Worm (Caenorhabditis elegans) whole organism, young adult: ENCODE measurements around the gene clec-181.

Experiments
- C06A6.2 ChIP-seq: fragments of 200-800 bp; sonication (Bioruptor generic); conservative IDR thresholded peaks from 2 replicates; pipeline ENCODE4 v1.3.6; 2022; ENCODE audit warnings: missing genetic modification characterization, missing compliant biosample characterization
- C17E4.6 ChIP-seq: fragments of 200-800 bp; sonication (Bioruptor generic); IDR thresholded peaks from 2 replicates; pipeline ENCODE4 v1.3.6; 2022; ENCODE audit warnings: missing genetic modification reagents, missing genetic modification characterization, missing compliant biosample characterization
- F22D6.2 ChIP-seq: sonication (generic microtip); optimal IDR thresholded peaks from 2 replicates; lab custom pipeline; 2016; ENCODE audit warnings: mild to moderate bottlenecking, missing genetic modification characterization, missing compliant biosample characterization
- F49E8.2 ChIP-seq: sonication (generic microtip); optimal IDR thresholded peaks from 3 replicates; lab custom pipeline; 2017; ENCODE audit warnings: missing genetic modification characterization, mild to moderate bottlenecking, missing compliant biosample characterization, antibody characterized with exemption, moderate library complexity; ENCODE audit not compliant: insufficient read depth
- F55B11.4 ChIP-seq: sonication (generic microtip); optimal IDR thresholded peaks from 2 replicates; lab custom pipeline; 2016; ENCODE audit warnings: missing compliant biosample characterization, missing genetic modification characterization, borderline replicate concordance; ENCODE audit not compliant: insufficient read depth
- Y56A3A.18 ChIP-seq: fragments of 200-800 bp; sonication (Bioruptor generic); IDR thresholded peaks from 2 replicates; pipeline ENCODE4 v1.3.6; 2022; ENCODE audit warnings: missing genetic modification reagents, missing genetic modification characterization, missing compliant biosample characterization
- cebp-2 ChIP-seq: fragments of 200-800 bp; sonication (Bioruptor generic); IDR thresholded peaks from 2 replicates; pipeline ENCODE4 v1.3.6; 2022; ENCODE audit warnings: missing genetic modification characterization, missing compliant biosample characterization
- ceh-40 ChIP-seq: fragments of 200-800 bp; sonication (Bioruptor generic); IDR thresholded peaks from 2 replicates; pipeline ENCODE4 v1.3.6; 2022; ENCODE audit warnings: missing genetic modification characterization, missing compliant biosample characterization
- ets-4 ChIP-seq: fragments of 200-800 bp; sonication (Bioruptor generic); optimal IDR thresholded peaks from 2 replicates; lab custom pipeline; 2018; ENCODE audit warnings: mild to moderate bottlenecking, missing genetic modification characterization, missing compliant biosample characterization
- lsy-27 ChIP-seq: sonication (generic microtip); optimal IDR thresholded peaks from 2 replicates; lab custom pipeline; 2017; ENCODE audit warnings: missing genetic modification characterization, mild to moderate bottlenecking, missing compliant biosample characterization, antibody characterized with exemption, missing genotype, borderline replicate concordance; ENCODE audit not compliant: insufficient read depth
- pha-4 ChIP-seq: fragments of 150-350 bp; sonication (generic microtip); optimal IDR thresholded peaks from 2 replicates; lab custom pipeline; 2014; ENCODE audit warnings: missing biosample characterization, missing genetic modification reagents, missing genetic modification characterization
- ztf-22 ChIP-seq: fragments of 200-800 bp; sonication (Bioruptor generic); optimal IDR thresholded peaks from 2 replicates; lab custom pipeline; 2018; ENCODE audit warnings: mild to moderate bottlenecking, missing genetic modification characterization, moderate library complexity, missing compliant biosample characterization

DNA sequence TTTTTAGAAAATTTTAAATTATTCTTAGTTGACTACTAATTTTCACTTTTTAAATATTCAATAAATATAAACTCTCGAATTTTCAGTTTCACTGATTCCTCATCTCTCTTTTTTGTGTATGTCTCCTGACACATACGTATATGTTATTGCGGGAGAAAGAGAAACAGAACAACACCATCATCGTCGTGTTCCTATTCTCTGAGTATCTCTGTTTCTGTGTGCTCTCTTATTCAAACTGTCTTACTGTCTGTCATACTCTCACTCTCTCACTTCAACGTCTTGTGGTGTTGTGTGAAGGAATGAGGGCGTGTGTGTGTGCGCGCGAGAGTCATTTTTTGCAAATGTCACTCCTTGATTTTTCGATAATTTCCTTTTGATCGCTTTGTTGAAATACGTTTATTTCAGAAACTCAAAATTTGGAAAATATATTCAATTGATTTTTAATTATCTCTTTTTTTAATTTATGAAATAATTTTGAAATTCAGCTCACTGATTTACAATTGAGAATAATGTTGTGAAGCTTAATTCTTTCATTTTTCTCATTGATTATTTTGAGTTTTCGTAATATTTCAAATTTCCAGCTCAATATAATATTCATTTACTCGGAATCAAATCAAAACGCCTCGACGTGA lies 24.4 kb downstream of the clec-181 start, which contains the start of gene lin-49:
- TF ChIP-seq F22D6.2 (tag; lab: Kevin White, UChicago) (no peak), pha-4 (tag; lab: Kevin White, UChicago) (no peak), C06A6.2 (GFP tag; lab: Robert Waterston, UW) (0 out of 2 replicates have a peak, but pooled peaks have one; percentile 11), lsy-27 (tag; lab: Kevin White, UChicago) (no peak), ets-4 (GFP tag; lab: Kevin White, UChicago) (no peak), ceh-40 (GFP tag; lab: Robert Waterston, UW) (no peak), F55B11.4 (no peak), F49E8.2 (tag; lab: Kevin White, UChicago) (no peak), Y56A3A.18 (GFP tag; lab: Robert Waterston, UW) (no peak), cebp-2 (GFP tag; lab: Robert Waterston, UW) (no peak), ztf-22 (GFP tag; lab: Kevin White, UChicago) (no peak), C17E4.6 (GFP tag; lab: Robert Waterston, UW) (no peak)
